Fruit fly (Drosophila melanogaster): Measurements from ENCODE around the gene Ance-3.

Ance-3 gene

dm6 chr2L:13904331-13904911 is 10.1 kb upstream of the Ance-3 start, which contains the start of gene Smg5 (continued):
- peak; percentile 95 for TF ChIP-seq CG4617 (GFP tag; optimal IDR thresholded peaks at IDR 0.05; ENCODE audit: borderline replicate concordance)
- TF ChIP-seq chif (GFP tag; optimal IDR thresholded peaks at IDR 0.05): peak; percentile 96
- TF ChIP-seq CG7839 (tag; optimal IDR thresholded peaks at IDR 0.05): peak; percentile 79
- TF ChIP-seq bigmax (GFP tag; optimal IDR thresholded peaks at IDR 0.05): no peak
- TF ChIP-seq CG8281 (tag; optimal IDR thresholded peaks at IDR 0.05): peak; percentile 33
- peak; percentile 62 for TF ChIP-seq CG6765 (GFP tag; optimal IDR thresholded peaks at IDR 0.05)
- peak; percentile 89 for TF ChIP-seq CG13123 (GFP tag; optimal IDR thresholded peaks at IDR 0.05)
- peak; percentile 72 for TF ChIP-seq CG17385 (GFP tag; optimal IDR thresholded peaks at IDR 0.05)
- TF ChIP-seq trh (GFP tag; optimal IDR thresholded peaks at IDR 0.05): peak; percentile 76
- TF ChIP-seq Pdp1 (GFP tag; optimal IDR thresholded peaks at IDR 0.05): peak; percentile 87 to 92
- TF ChIP-seq wor (GFP tag; IDR thresholded peaks at IDR 0.05): peak; percentile 98
- TF ChIP-seq CG31365 (tag; optimal IDR thresholded peaks at IDR 0.05): no peak
- TF ChIP-seq gro (GFP tag; optimal IDR thresholded peaks at IDR 0.05): peak; percentile 95
- TF ChIP-seq CG10209 (GFP tag; optimal IDR thresholded peaks at IDR 0.05): peak; percentile 90
- TF ChIP-seq Nf-YB (GFP tag; optimal IDR thresholded peaks at IDR 0.05): peak; percentile 69
- TF ChIP-seq Hr39 (optimal IDR thresholded peaks at IDR 0.05): no peak
- TF ChIP-seq peb (GFP tag; IDR thresholded peaks at IDR 0.05): peak; percentile 90
- peak; percentile 96 for TF ChIP-seq row (GFP tag; IDR thresholded peaks at IDR 0.05)
- peak; percentile 98 for TF ChIP-seq dysf (GFP tag; IDR thresholded peaks at IDR 0.05)
- TF ChIP-seq Elba2 (GFP tag; optimal IDR thresholded peaks at IDR 0.05): peak; percentile 56
- TF ChIP-seq Rfx (GFP tag; IDR thresholded peaks at IDR 0.05): peak; percentile 98
- TF ChIP-seq CG2199 (GFP tag; IDR thresholded peaks at IDR 0.05): peak; percentile 92; the same call in 2 of the 3 replicates
- TF ChIP-seq Opbp (GFP tag; IDR thresholded peaks at IDR 0.05; ENCODE audit: partially characterized antibody): peak; percentile 97
- TF ChIP-seq Mad (GFP tag; optimal IDR thresholded peaks at IDR 0.05): peak; percentile 95
- no peak for TF ChIP-seq Sox100B (GFP tag; optimal IDR thresholded peaks at IDR 0.05)
- peak; percentile 80 for TF ChIP-seq CG15514 (GFP tag; optimal IDR thresholded peaks at IDR 0.05)
- TF ChIP-seq CG33213 (GFP tag; optimal IDR thresholded peaks at IDR 0.05): peak; percentile 96
- TF ChIP-seq Antp (GFP tag; optimal IDR thresholded peaks at IDR 0.05): peak; percentile 97
- TF ChIP-seq croc (GFP tag; conservative IDR thresholded peaks at IDR 0.05): peak; percentile 95
- peak; percentile 97 for TF ChIP-seq chm (GFP tag; IDR thresholded peaks at IDR 0.05)
- TF ChIP-seq gt (GFP tag; IDR thresholded peaks at IDR 0.05): peak; percentile 92
- TF ChIP-seq ato (GFP tag; IDR thresholded peaks at IDR 0.05; ENCODE audit: partially characterized antibody): peak; percentile 96
- TF ChIP-seq Chrac-16 (GFP tag; optimal IDR thresholded peaks at IDR 0.05): peak; percentile 92
- peak; percentile 97 for TF ChIP-seq dm (GFP tag; optimal IDR thresholded peaks at IDR 0.05)
- TF ChIP-seq CG4360 (GFP tag; IDR thresholded peaks at IDR 0.05): no peak
- peak; percentile 99 for TF ChIP-seq shn (GFP tag; optimal IDR thresholded peaks at IDR 0.05)
- peak; percentile 100 for TF ChIP-seq phol (tag; optimal IDR thresholded peaks at IDR 0.05)
- TF ChIP-seq nmo (GFP tag; optimal IDR thresholded peaks at IDR 0.05): peak; percentile 96
- peak; percentile 37 for TF ChIP-seq ac (GFP tag; optimal IDR thresholded peaks at IDR 0.05)
- TF ChIP-seq CTCF (GFP tag; optimal IDR thresholded peaks at IDR 0.05): peak; percentile 42
- TF ChIP-seq zfh2 (GFP tag; optimal IDR thresholded peaks at IDR 0.05): peak; percentile 98
- TF ChIP-seq ci (GFP tag; IDR thresholded peaks at IDR 0.05): peak; percentile 97
- TF ChIP-seq Asciz (GFP tag; optimal IDR thresholded peaks at IDR 0.05): peak; percentile 23
- peak; percentile 35 for TF ChIP-seq CG4707 (GFP tag; optimal IDR thresholded peaks at IDR 0.05)
- TF ChIP-seq CG2889 (GFP tag; IDR thresholded peaks at IDR 0.05): peak; percentile 95
- peak; percentile 95 for TF ChIP-seq CG7963 (GFP tag; IDR thresholded peaks at IDR 0.05; ENCODE audit: partially characterized antibody)
- TF ChIP-seq Adf1 (GFP tag; IDR thresholded peaks at IDR 0.05): peak; percentile 74
- peak; percentile 89 for TF ChIP-seq Hmr (GFP tag; optimal IDR thresholded peaks at IDR 0.05)
- peak; percentile 96 for TF ChIP-seq vnd (GFP tag; IDR thresholded peaks at IDR 0.05; ENCODE audit: partially characterized antibody)
- TF ChIP-seq h (optimal IDR thresholded peaks at IDR 0.05): no peak
- peak; percentile 96 for TF ChIP-seq CG16863 (GFP tag; optimal IDR thresholded peaks at IDR 0.05)

Data from whole organism, embryonic.